Worm (Caenorhabditis elegans) whole organism, early embryonic: ENCODE measurements around the gene T03D3.5.

Experiments
- aly-1 ChIP-seq: sonication (generic microtip); optimal IDR thresholded peaks from 2 replicates; lab custom pipeline; 2016; ENCODE audit warnings: missing genetic modification characterization, missing compliant biosample characterization
- ama-1 ChIP-seq: fragments of 150-350 bp; optimal IDR thresholded peaks from 2 replicates; lab custom pipeline; 2014
- ceh-13 ChIP-seq: fragments of 200-800 bp; sonication (Bioruptor generic); optimal IDR thresholded peaks from 2 replicates; lab custom pipeline; 2018; ENCODE audit warnings: mild to moderate bottlenecking, missing genetic modification characterization, missing compliant biosample characterization
- ceh-36 ChIP-seq: sonication (generic microtip); optimal IDR thresholded peaks from 2 replicates; lab custom pipeline; 2016; ENCODE audit warnings: missing genetic modification characterization, inconsistent platforms, missing compliant biosample characterization
- ets-7 ChIP-seq: sonication (generic microtip); optimal IDR thresholded peaks from 2 replicates; lab custom pipeline; 2016; ENCODE audit warnings: missing genotype, missing genetic modification characterization, missing compliant biosample characterization
- flt-1 ChIP-seq: fragments of 200-800 bp; sonication (Bioruptor generic); IDR thresholded peaks from 2 replicates; pipeline ENCODE4 v1.3.6; 2022; ENCODE audit warnings: missing genetic modification characterization, missing compliant biosample characterization
- hmbx-1 ChIP-seq: sonication (generic microtip); optimal IDR thresholded peaks from 2 replicates; lab custom pipeline; 2016; ENCODE audit warnings: mild to moderate bottlenecking, missing genetic modification characterization, missing compliant biosample characterization
- hmg-4 ChIP-seq: fragments of 200-800 bp; sonication (Bioruptor generic); optimal IDR thresholded peaks from 2 replicates; lab custom pipeline; 2018; ENCODE audit warnings: mild to moderate bottlenecking, missing genetic modification characterization, missing compliant biosample characterization
- hnd-1 ChIP-seq: sonication (generic microtip); optimal IDR thresholded peaks from 2 replicates; lab custom pipeline; 2016; ENCODE audit warnings: missing genetic modification characterization, missing compliant biosample characterization
- pes-1 ChIP-seq: fragments of 200-800 bp; sonication (Bioruptor generic); IDR thresholded peaks from 2 replicates; pipeline ENCODE4 v1.3.6; 2022; ENCODE audit warnings: missing genetic modification reagents, missing genetic modification characterization, missing compliant biosample characterization
- scrt-1 ChIP-seq: fragments of 200-800 bp; sonication (Bioruptor generic); IDR thresholded peaks from 2 replicates; pipeline ENCODE4 v1.3.6; 2022; ENCODE audit warnings: missing genetic modification characterization, missing compliant biosample characterization
- sea-1 ChIP-seq: fragments of 200-800 bp; sonication (Bioruptor generic); conservative IDR thresholded peaks from 2 replicates; pipeline ENCODE4 v1.3.6; 2022; ENCODE audit warnings: missing genetic modification characterization, missing compliant biosample characterization
- tbx-11 ChIP-seq: fragments of 200-800 bp; sonication (Bioruptor generic); IDR thresholded peaks from 2 replicates; pipeline ENCODE4 v1.3.6; 2022; ENCODE audit warnings: missing genetic modification characterization, missing compliant biosample characterization
- tra-4 ChIP-seq: sonication (generic microtip); optimal IDR thresholded peaks from 2 replicates; lab custom pipeline; 2017; ENCODE audit warnings: missing genetic modification characterization, missing compliant biosample characterization

- no peak for TF ChIP-seq tra-4
- no peak for TF ChIP-seq ama-1 (lab: Kevin White, UChicago)
- no peak for TF ChIP-seq pes-1 (GFP tag; lab: Robert Waterston, UW)
- no peak for TF ChIP-seq sea-1 (GFP tag; lab: Robert Waterston, UW)
- TF ChIP-seq flt-1 (GFP tag; lab: Robert Waterston, UW): no peak
- no peak for TF ChIP-seq ceh-13 (GFP tag; lab: Kevin White, UChicago)
- no peak for TF ChIP-seq ets-7
- TF ChIP-seq scrt-1: no peak
- TF ChIP-seq hmbx-1 (tag; lab: Kevin White, UChicago): no peak
- no peak for TF ChIP-seq aly-1
- no peak for TF ChIP-seq hnd-1 (tag; lab: Kevin White, UChicago)
- TF ChIP-seq ceh-36 (tag; lab: Kevin White, UChicago): no peak
- TF ChIP-seq hmg-4 (GFP tag; lab: Kevin White, UChicago): no peak
- no peak for TF ChIP-seq tbx-11
These were observed 52.6 kb downstream of the T03D3.5 start, which contains the start of gene srj-18 for ce11 chrV:2774042-2774441.
